Fruit fly (Drosophila melanogaster): ENCODE results near the gene Lcp65Af.

The Lcp65Af gene

dm6 chr3L:6124616-6125408 is 11.8 kb downstream of the Lcp65Af start (continued):
- TF ChIP-seq tai (GFP tag; optimal IDR thresholded peaks at IDR 0.05) (no peak), Abd-B (GFP tag; optimal IDR thresholded peaks at IDR 0.05) (no peak), Vsx2 (GFP tag; optimal IDR thresholded peaks at IDR 0.05; ENCODE audit: partially characterized antibody) (no peak), sv (GFP tag; optimal IDR thresholded peaks at IDR 0.05) (peak; percentile 4), CG9705 (GFP tag; optimal IDR thresholded peaks at IDR 0.05) (peak; percentile 32), CrebA (GFP tag; optimal IDR thresholded peaks at IDR 0.05; ENCODE audit: borderline replicate concordance) (no peak), GATAd (GFP tag; optimal IDR thresholded peaks at IDR 0.05) (no peak), brk (GFP tag; optimal IDR thresholded peaks at IDR 0.05) (no peak), jim (GFP tag; optimal IDR thresholded peaks at IDR 0.05) (no peak)

- TF ChIP-seq HLH106 (tag; optimal IDR thresholded peaks at IDR 0.05) (no peak), CrebA (GFP tag; optimal IDR thresholded peaks at IDR 0.05; ENCODE audit: borderline replicate concordance) (no peak), h (GFP tag; optimal IDR thresholded peaks at IDR 0.05) (no peak), N (GFP tag; optimal IDR thresholded peaks at IDR 0.05) (no peak), Dif (GFP tag; optimal IDR thresholded peaks at IDR 0.05; ENCODE audit: partially characterized antibody) (no peak), usp (GFP tag; optimal IDR thresholded peaks at IDR 0.05) (no peak), psq (GFP tag; optimal IDR thresholded peaks at IDR 0.05) (no peak), CG9705 (GFP tag; optimal IDR thresholded peaks at IDR 0.05) (no peak), Abd-B (GFP tag; optimal IDR thresholded peaks at IDR 0.05) (no peak), sage (GFP tag; optimal IDR thresholded peaks at IDR 0.05) (no peak), Vsx2 (GFP tag; optimal IDR thresholded peaks at IDR 0.05; ENCODE audit: partially characterized antibody) (no peak), Hr78 (GFP tag; optimal IDR thresholded peaks at IDR 0.05) (no peak), pan (optimal IDR thresholded peaks at IDR 0.05) (no peak)
Measured at dm6 chr3L:6116881-6117280, 19.7 kb downstream of the Lcp65Af start.

dm6 chr3L:6115505-6115904 is 21.1 kb downstream of the Lcp65Af start:
- TF ChIP-seq lola (GFP tag; optimal IDR thresholded peaks at IDR 0.05) = no peak
- TF ChIP-seq dsf (GFP tag; optimal IDR thresholded peaks at IDR 0.05; ENCODE audit: borderline replicate concordance) = no peak
- no peak for TF ChIP-seq rgr (GFP tag; optimal IDR thresholded peaks at IDR 0.05)
- TF ChIP-seq ey (GFP tag; optimal IDR thresholded peaks at IDR 0.05) = no peak
- no peak for TF ChIP-seq OdsH (GFP tag; optimal IDR thresholded peaks at IDR 0.05)
- TF ChIP-seq br (GFP tag; optimal IDR thresholded peaks at IDR 0.05) = no peak
- TF ChIP-seq Mio (GFP tag; optimal IDR thresholded peaks at IDR 0.05) = no peak
- TF ChIP-seq jim (GFP tag; optimal IDR thresholded peaks at IDR 0.05) = no peak
- no peak for TF ChIP-seq sage (GFP tag; optimal IDR thresholded peaks at IDR 0.05)

- no peak for TF ChIP-seq Hr83 (GFP tag; optimal IDR thresholded peaks at IDR 0.05; ENCODE audit: poor library complexity, severe bottlenecking)
- no peak for TF ChIP-seq h (GFP tag; optimal IDR thresholded peaks at IDR 0.05)
- no peak for TF ChIP-seq N (GFP tag; optimal IDR thresholded peaks at IDR 0.05)
- TF ChIP-seq Myc (optimal IDR thresholded peaks at IDR 0.05) = no peak
- TF ChIP-seq dsf (GFP tag; optimal IDR thresholded peaks at IDR 0.05; ENCODE audit: borderline replicate concordance) = no peak
Measured at dm6 chr3L:6111458-6111857, 25.1 kb downstream of the Lcp65Af start.

dm6 chr3L:6110673-6111449 is 25.7 kb downstream of the Lcp65Af start:
- TF ChIP-seq Abd-B (GFP tag; optimal IDR thresholded peaks at IDR 0.05) (no peak), Mio (GFP tag; optimal IDR thresholded peaks at IDR 0.05) (no peak), OdsH (GFP tag; optimal IDR thresholded peaks at IDR 0.05) (no peak), CG9705 (GFP tag; optimal IDR thresholded peaks at IDR 0.05) (no peak), N (GFP tag; optimal IDR thresholded peaks at IDR 0.05) (no peak)

Data from whole organism, wandering third instar larva.